5 worm cellular contexts compared by ENCODE assay signal in the genomic region with DNA sequence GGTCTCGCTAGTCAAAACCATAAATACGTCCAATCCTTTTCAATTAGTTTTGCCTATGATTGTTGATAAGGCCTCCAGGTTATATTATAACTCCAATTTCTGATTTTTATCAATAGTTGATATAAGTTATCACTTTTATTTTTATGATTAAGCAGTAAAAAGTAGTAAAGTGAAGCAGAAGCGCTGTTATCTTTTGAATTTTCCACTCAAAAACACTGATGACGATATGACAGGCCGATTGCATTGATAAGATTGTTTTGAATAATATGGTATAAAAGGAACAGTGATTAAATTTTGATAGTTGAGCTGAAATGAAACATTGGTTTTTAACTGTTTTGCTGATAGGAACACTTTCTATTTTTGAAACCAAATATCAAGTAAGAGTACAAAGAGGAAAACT.
A peak's percentile ranks its signal among the peaks of the same experiment; 100 is the strongest.
TF ChIP-seq lines count a peak whose summit lies in the region.

Gene asp-9, plus strand, starts transcription at position 312 of the 400 bp plus-strand sequence.

TF ChIP-seq in whole organism, L1 larva, 84 proteins besides CTCF, POLR2A, EP300 and RAD21:
- no peak for TF ChIP-seq nhr-84 (tag; optimal IDR thresholded peaks at IDR 0.05; lab: Kevin White, UChicago)
- TF ChIP-seq elt-2 (tag; optimal IDR thresholded peaks at IDR 0.05; lab: Kevin White, UChicago) = peak; percentile 40
- TF ChIP-seq unc-98 (GFP tag; IDR thresholded peaks at IDR 0.05; lab: Robert Waterston, UW) = no peak
- no peak for TF ChIP-seq skn-1 (tag; optimal IDR thresholded peaks at IDR 0.05; lab: Kevin White, UChicago)
- TF ChIP-seq hlh-17 (GFP tag; optimal IDR thresholded peaks at IDR 0.05; lab: Kevin White, UChicago; ENCODE audit: borderline replicate concordance) = no peak
- TF ChIP-seq lin-15B (tag; optimal IDR thresholded peaks at IDR 0.05; lab: Kevin White, UChicago) = no peak

TF ChIP-seq in whole organism, L2 larva, 48 proteins besides CTCF, POLR2A, EP300 and RAD21:
- TF ChIP-seq mab-5 (tag; optimal IDR thresholded peaks at IDR 0.05; lab: Kevin White, UChicago) = no peak
- peak; percentile 48 for TF ChIP-seq fos-1 (tag; optimal IDR thresholded peaks at IDR 0.05; lab: Kevin White, UChicago)

TF ChIP-seq in whole organism, L3 larva, 47 proteins besides CTCF, POLR2A, EP300 and RAD21:
- TF ChIP-seq ztf-4 (tag; optimal IDR thresholded peaks at IDR 0.05; lab: Kevin White, UChicago) = no peak
- no peak for TF ChIP-seq tbx-2 (tag; optimal IDR thresholded peaks at IDR 0.05; lab: Kevin White, UChicago)
- TF ChIP-seq sea-2 (GFP tag; optimal IDR thresholded peaks at IDR 0.05; lab: Kevin White, UChicago) = no peak
- TF ChIP-seq jun-1 (tag; optimal IDR thresholded peaks at IDR 0.05; lab: Kevin White, UChicago) = peak; percentile 70
- TF ChIP-seq skn-1 (tag; optimal IDR thresholded peaks at IDR 0.05; lab: Kevin White, UChicago) = no peak
- no peak for TF ChIP-seq hmg-11 (tag; optimal IDR thresholded peaks at IDR 0.05; lab: Kevin White, UChicago)
- no peak for TF ChIP-seq fos-1 (tag; optimal IDR thresholded peaks at IDR 0.05; lab: Kevin White, UChicago)
- TF ChIP-seq mml-1 (tag; optimal IDR thresholded peaks at IDR 0.05; lab: Kevin White, UChicago) = no peak
- TF ChIP-seq aly-2 (tag; optimal IDR thresholded peaks at IDR 0.05; lab: Kevin White, UChicago) = no peak
- no peak for TF ChIP-seq zag-1 (tag; optimal IDR thresholded peaks at IDR 0.05; lab: Kevin White, UChicago)
- no peak for TF ChIP-seq nhr-23 (tag; optimal IDR thresholded peaks at IDR 0.05; lab: Kevin White, UChicago)
- no peak for TF ChIP-seq egl-27 (tag; optimal IDR thresholded peaks at IDR 0.05; lab: Kevin White, UChicago)
- peak; percentile 49 for TF ChIP-seq pha-4 (tag; optimal IDR thresholded peaks at IDR 0.05; lab: Kevin White, UChicago)
- TF ChIP-seq elt-2 (tag; optimal IDR thresholded peaks at IDR 0.05; lab: Kevin White, UChicago) = peak; percentile 88
- no peak for TF ChIP-seq nfya-1 (tag; optimal IDR thresholded peaks at IDR 0.05; lab: Kevin White, UChicago; ENCODE audit: insufficient read depth)
- no peak for TF ChIP-seq unc-39 (tag; optimal IDR thresholded peaks at IDR 0.05; lab: Kevin White, UChicago)
- no peak for TF ChIP-seq ceh-16 (tag; optimal IDR thresholded peaks at IDR 0.05; lab: Kevin White, UChicago)
- peak; percentile 87 for TF ChIP-seq pqm-1 (tag; optimal IDR thresholded peaks at IDR 0.05; lab: Kevin White, UChicago)

TF ChIP-seq in whole organism, L4 larva, 104 proteins besides CTCF, POLR2A, EP300 and RAD21:
- TF ChIP-seq dmd-9 (GFP tag; IDR thresholded peaks at IDR 0.05; lab: Robert Waterston, UW) (no peak), zag-1 (tag; optimal IDR thresholded peaks at IDR 0.05; lab: Kevin White, UChicago) (no peak), pha-4 (GFP tag; IDR thresholded peaks at IDR 0.05; lab: Robert Waterston, UW) (no peak), pha-4 (tag; optimal IDR thresholded peaks at IDR 0.05; lab: Kevin White, UChicago) (no peak), duxl-1 (tag; optimal IDR thresholded peaks at IDR 0.05; lab: Kevin White, UChicago; ENCODE audit: poor library complexity) (no peak), nhr-28 (tag; optimal IDR thresholded peaks at IDR 0.05; lab: Kevin White, UChicago) (peak; percentile 82), attf-4 (tag; optimal IDR thresholded peaks at IDR 0.05; lab: Kevin White, UChicago) (no peak), lin-29 (GFP tag; IDR thresholded peaks at IDR 0.05; lab: Robert Waterston, UW) (no peak), F26F4.8 (GFP tag; conservative IDR thresholded peaks at IDR 0.05; lab: Robert Waterston, UW) (no peak), sdz-12 (GFP tag; optimal IDR thresholded peaks at IDR 0.05; lab: Kevin White, UChicago) (no peak), daf-16 (GFP tag; optimal IDR thresholded peaks at IDR 0.05; lab: Kevin White, UChicago) (no peak), daf-16 (tag; optimal IDR thresholded peaks at IDR 0.05; lab: Kevin White, UChicago) (peak; percentile 95), pqm-1 (tag; optimal IDR thresholded peaks at IDR 0.05; lab: Kevin White, UChicago) (peak; percentile 72), aha-1 (tag; lab: Kevin White, UChicago) (peak; percentile 39), Y105C5A.15 (GFP tag; IDR thresholded peaks at IDR 0.05; lab: Robert Waterston, UW) (no peak), php-3 (GFP tag; IDR thresholded peaks at IDR 0.05; lab: Robert Waterston, UW) (peak; percentile 96), unc-62 (GFP tag; optimal IDR thresholded peaks at IDR 0.05 in 1 of 2; lab: Kevin White, UChicago) (peak in 1 of 2 experiments; percentile 49), unc-62 (tag; optimal IDR thresholded peaks at IDR 0.05; lab: Kevin White, UChicago) (no peak), nhr-77 (tag; optimal IDR thresholded peaks at IDR 0.05; lab: Kevin White, UChicago) (peak; percentile 40), dve-1 (tag; optimal IDR thresholded peaks at IDR 0.05; lab: Kevin White, UChicago; ENCODE audit: insufficient read depth) (peak; percentile 90)

TF ChIP-seq in whole organism, late embryonic, 69 proteins besides CTCF, POLR2A, EP300 and RAD21:
- peak; percentile 91 for TF ChIP-seq elt-2 (tag; optimal IDR thresholded peaks at IDR 0.05; lab: Kevin White, UChicago)
- TF ChIP-seq hlh-30 (tag; optimal IDR thresholded peaks at IDR 0.05; lab: Kevin White, UChicago; ENCODE audit: insufficient read depth) = no peak

Comparison
In these comparisons a context has a peak if more than half of its experiments do, and no peak if none do; other contexts are left out.
1. Of the 29 proteins assayed by ChIP-seq in both whole organism, L4 larva and whole organism, L1 larva: peak only in whole organism, L4 larva: aha-1, nhr-28, nhr-77 and pqm-1; only in whole organism, L1 larva: none; in both: none; in neither: 24; mixed calls (peak in some experiments, not most) for 1.